Worm (Caenorhabditis elegans) whole organism, late embryonic: ENCODE data around the gene ptp-8.

ENCODE experiments used
- T23F11.4 ChIP-seq: fragments of 200-800 bp; sonication (Bioruptor generic); optimal IDR thresholded peaks from 2 replicates; lab custom pipeline; 2018; ENCODE audit warnings: mild to moderate bottlenecking, missing genetic modification characterization, missing compliant biosample characterization
- ama-1 ChIP-seq: fragments of 150-350 bp; optimal IDR thresholded peaks from 2 replicates; lab custom pipeline; 2014
- che-1 ChIP-seq: sonication (generic microtip); optimal IDR thresholded peaks from 2 replicates; lab custom pipeline; 2016; ENCODE audit warnings: mild to moderate bottlenecking, missing genetic modification characterization, missing compliant biosample characterization
- fkh-10 ChIP-seq: fragments of 150-350 bp; optimal IDR thresholded peaks from 2 replicates; lab custom pipeline; 2014; ENCODE audit warnings: missing biosample characterization, missing genetic modification reagents, missing genetic modification characterization
- hlh-30 ChIP-seq: sonication (generic microtip); optimal IDR thresholded peaks from 2 replicates; lab custom pipeline; 2017; ENCODE audit warnings: antibody characterized with exemption, missing genetic modification characterization, missing compliant biosample characterization; ENCODE audit not compliant: insufficient read depth
- hlh-6 ChIP-seq: sonication (generic microtip); optimal IDR thresholded peaks from 2 replicates; lab custom pipeline; 2016; ENCODE audit warnings: missing genotype, missing genetic modification characterization, missing compliant biosample characterization
- lin-11 ChIP-seq: fragments of 200-800 bp; sonication (Bioruptor generic); optimal IDR thresholded peaks from 2 replicates; lab custom pipeline; 2018; ENCODE audit warnings: mild to moderate bottlenecking, missing genetic modification characterization, missing compliant biosample characterization
- madf-2 ChIP-seq: sonication (generic microtip); optimal IDR thresholded peaks from 2 replicates; lab custom pipeline; 2017; ENCODE audit warnings: missing genetic modification characterization, missing compliant biosample characterization
- pha-4 ChIP-seq: fragments of 150-350 bp; optimal IDR thresholded peaks from 2 replicates; lab custom pipeline; 2018; ENCODE audit warnings: missing biosample characterization, missing genetic modification reagents, missing genetic modification characterization
- unc-42 ChIP-seq: sonication (generic microtip); optimal IDR thresholded peaks from 2 replicates; lab custom pipeline; 2016; ENCODE audit warnings: missing genotype, missing genetic modification characterization, missing compliant biosample characterization

ce11 chrIV:7420913-7421312, 39.1 kb downstream of the ptp-8 start, which contains the start of gene srtx-1:
- no peak for TF ChIP-seq fkh-10 (GFP tag; lab: Kevin White, UChicago)
- no peak for TF ChIP-seq T23F11.4 (GFP tag; lab: Kevin White, UChicago)
- no peak for TF ChIP-seq lin-11
- TF ChIP-seq madf-2 (tag; lab: Kevin White, UChicago): no peak
- no peak for TF ChIP-seq hlh-30 (tag; lab: Kevin White, UChicago)
- TF ChIP-seq pha-4: no peak
- TF ChIP-seq che-1 (tag; lab: Kevin White, UChicago): no peak
- no peak for TF ChIP-seq unc-42
- no peak for TF ChIP-seq hlh-6 (tag; lab: Kevin White, UChicago)
- no peak for TF ChIP-seq ama-1
